Fruit fly (Drosophila melanogaster) whole organism, prepupa: ENCODE results near the gene chp.

Experiments
- OdsH ChIP-seq: fragments of 200-800 bp; sonication (Bioruptor generic); optimal IDR thresholded peaks from 3 replicates; lab custom pipeline; 2016; ENCODE audit warnings: missing biosample characterization, missing genetic modification characterization
- cyc ChIP-seq: fragments of 200-800 bp; sonication (Bioruptor generic); optimal IDR thresholded peaks from 3 replicates; lab custom pipeline; 2016; ENCODE audit warnings: missing biosample characterization, missing genetic modification characterization
- dsx ChIP-seq: fragments of 200-800 bp; optimal IDR thresholded peaks from 3 replicates; lab custom pipeline; 2019; ENCODE audit warnings: missing biosample characterization, mild to moderate bottlenecking, missing genetic modification characterization, moderate library complexity; ENCODE audit not compliant: poor library complexity, severe bottlenecking
- vri ChIP-seq: fragments of 200-800 bp; sonication (Bioruptor generic); optimal IDR thresholded peaks from 3 replicates; lab custom pipeline; 2016; ENCODE audit warnings: missing biosample characterization, mild to moderate bottlenecking, missing genetic modification characterization

- TF ChIP-seq cyc (GFP tag; lab: Kevin White, UChicago) = no peak
- TF ChIP-seq vri (GFP tag; lab: Kevin White, UChicago) = no peak
- TF ChIP-seq OdsH = no peak
- TF ChIP-seq dsx (GFP tag; lab: Kevin White, UChicago) = no peak
Observed at dm6 chr3R:31231134-31231533, 20.6 kb upstream of the chp start.
